Worm (Caenorhabditis elegans) whole organism, young adult: ENCODE results near the gene fbxc-54.
A peak's percentile ranks its signal among the peaks of the same experiment; 100 is the strongest.

ENCODE experiments used
- B0336.3 ChIP-seq: fragments of 200-800 bp; sonication (Bioruptor generic); IDR thresholded peaks from 2 replicates; pipeline ENCODE4 v1.3.6; 2022; ENCODE audit warnings: missing genetic modification characterization, missing compliant biosample characterization
- C17E4.6 ChIP-seq: fragments of 200-800 bp; sonication (Bioruptor generic); IDR thresholded peaks from 2 replicates; pipeline ENCODE4 v1.3.6; 2022; ENCODE audit warnings: missing genetic modification reagents, missing genetic modification characterization, missing compliant biosample characterization
- D2030.7 ChIP-seq: fragments of 200-800 bp; sonication (Bioruptor generic); IDR thresholded peaks from 2 replicates; pipeline ENCODE4 v1.3.6; 2022; ENCODE audit warnings: missing genetic modification reagents, missing genetic modification characterization, missing compliant biosample characterization
- F22D6.2 ChIP-seq: sonication (generic microtip); optimal IDR thresholded peaks from 2 replicates; lab custom pipeline; 2016; ENCODE audit warnings: mild to moderate bottlenecking, missing genetic modification characterization, missing compliant biosample characterization
- F23B12.7 ChIP-seq: sonication (generic microtip); optimal IDR thresholded peaks from 2 replicates; lab custom pipeline; 2017; ENCODE audit warnings: missing genetic modification characterization, mild to moderate bottlenecking, missing compliant biosample characterization, antibody characterized with exemption, moderate library complexity; ENCODE audit not compliant: insufficient read depth
- F33H1.4 ChIP-seq: fragments of 200-800 bp; sonication (Bioruptor generic); IDR thresholded peaks from 2 replicates; pipeline ENCODE4 v1.3.6; 2022; ENCODE audit warnings: missing genetic modification reagents, missing genetic modification characterization, missing compliant biosample characterization
- F37B4.10 ChIP-seq: fragments of 200-800 bp; sonication (Bioruptor generic); IDR thresholded peaks from 2 replicates; pipeline ENCODE4 v1.3.6; 2022; ENCODE audit warnings: missing genetic modification characterization, missing compliant biosample characterization
- F49E8.2 ChIP-seq: sonication (generic microtip); optimal IDR thresholded peaks from 3 replicates; lab custom pipeline; 2017; ENCODE audit warnings: missing genetic modification characterization, mild to moderate bottlenecking, missing compliant biosample characterization, antibody characterized with exemption, moderate library complexity; ENCODE audit not compliant: insufficient read depth
- Y53G8AR.9 ChIP-seq: fragments of 200-800 bp; sonication (Bioruptor generic); conservative IDR thresholded peaks from 2 replicates; pipeline ENCODE4 v1.3.6; 2022; ENCODE audit warnings: missing genetic modification reagents, missing genetic modification characterization, missing compliant biosample characterization
- Y79H2A.3 ChIP-seq: fragments of 200-800 bp; sonication (Bioruptor generic); conservative IDR thresholded peaks from 2 replicates; pipeline ENCODE4 v1.3.6; 2022; ENCODE audit warnings: missing genetic modification reagents, missing genetic modification characterization, missing compliant biosample characterization
- ama-1 ChIP-seq, 3 experiments: fragments of 150-350 bp in 1 of 3; sonication (generic microtip) in 2 of 3; optimal IDR thresholded peaks; 2 replicates each; lab custom pipeline; 2014 to 2018; ENCODE audit warnings: missing biosample characterization in 2 of 3, missing genetic modification characterization in 2 of 3, missing genetic modification reagents in 2 of 3
- aptf-2 ChIP-seq: fragments of 200-800 bp; sonication (Bioruptor generic); conservative IDR thresholded peaks from 2 replicates; pipeline ENCODE4 v1.3.6; 2022; ENCODE audit warnings: missing genetic modification reagents, missing genetic modification characterization, missing compliant biosample characterization
- aptf-3 ChIP-seq: fragments of 200-800 bp; sonication (Bioruptor generic); IDR thresholded peaks from 2 replicates; pipeline ENCODE4 v1.3.6; 2022; ENCODE audit warnings: missing genetic modification characterization, missing compliant biosample characterization
- athp-1 ChIP-seq: sonication (generic microtip); optimal IDR thresholded peaks from 2 replicates; lab custom pipeline; 2017; ENCODE audit warnings: mild to moderate bottlenecking, missing genetic modification characterization, missing compliant biosample characterization
- ceh-40 ChIP-seq: fragments of 200-800 bp; sonication (Bioruptor generic); IDR thresholded peaks from 2 replicates; pipeline ENCODE4 v1.3.6; 2022; ENCODE audit warnings: missing genetic modification characterization, missing compliant biosample characterization
- efl-1 ChIP-seq: fragments of 150-350 bp; optimal IDR thresholded peaks from 2 replicates; lab custom pipeline; 2014; ENCODE audit warnings: missing biosample characterization, missing genetic modification reagents, missing genetic modification characterization
- ets-4 ChIP-seq: fragments of 200-800 bp; sonication (Bioruptor generic); optimal IDR thresholded peaks from 2 replicates; lab custom pipeline; 2018; ENCODE audit warnings: mild to moderate bottlenecking, missing genetic modification characterization, missing compliant biosample characterization
- hmg-20 ChIP-seq: fragments of 200-800 bp; sonication (Bioruptor generic); IDR thresholded peaks from 2 replicates; pipeline ENCODE4 v1.3.6; 2022; ENCODE audit warnings: missing genetic modification reagents, missing genetic modification characterization, missing compliant biosample characterization
- hrde-1 ChIP-seq: sonication (generic microtip); optimal IDR thresholded peaks from 2 replicates; lab custom pipeline; 2016; ENCODE audit warnings: missing genetic modification characterization, mild to moderate bottlenecking, missing compliant biosample characterization, moderate library complexity, missing genotype, missing genetic modification reagents, borderline replicate concordance
- hsf-1 ChIP-seq: fragments of 200-800 bp; sonication (Bioruptor generic); IDR thresholded peaks from 2 replicates; pipeline ENCODE4 v1.3.6; 2022; ENCODE audit warnings: missing genetic modification reagents, missing genetic modification characterization, missing compliant biosample characterization
- madf-3 ChIP-seq: fragments of 200-800 bp; sonication (Bioruptor generic); IDR thresholded peaks from 2 replicates; pipeline ENCODE4 v1.3.6; 2022; ENCODE audit warnings: missing genetic modification reagents, missing genetic modification characterization, missing compliant biosample characterization
- madf-6 ChIP-seq: fragments of 200-800 bp; sonication (Bioruptor generic); IDR thresholded peaks from 2 replicates; pipeline ENCODE4 v1.3.6; 2022; ENCODE audit warnings: missing genetic modification reagents, missing genetic modification characterization, missing compliant biosample characterization
- mel-28 ChIP-seq: sonication (generic microtip); optimal IDR thresholded peaks from 2 replicates; lab custom pipeline; 2016; ENCODE audit warnings: borderline replicate concordance, mild to moderate bottlenecking, missing genetic modification characterization, missing compliant biosample characterization
- mxl-1 ChIP-seq: sonication (generic microtip); optimal IDR thresholded peaks from 2 replicates; lab custom pipeline; 2016; ENCODE audit warnings: missing genetic modification characterization, missing compliant biosample characterization
- nhr-179 ChIP-seq: sonication (generic microtip); optimal IDR thresholded peaks from 2 replicates; lab custom pipeline; 2016; ENCODE audit warnings: mild to moderate bottlenecking, missing genetic modification characterization, missing compliant biosample characterization
- nhr-90 ChIP-seq: sonication (generic microtip); optimal IDR thresholded peaks from 2 replicates; lab custom pipeline; 2016; ENCODE audit warnings: missing genotype, mild to moderate bottlenecking, missing genetic modification characterization, missing compliant biosample characterization
- pbrm-1 ChIP-seq: fragments of 200-800 bp; sonication (Bioruptor generic); IDR thresholded peaks from 2 replicates; pipeline ENCODE4 v1.3.6; 2022; ENCODE audit warnings: missing genetic modification reagents, missing genetic modification characterization, missing compliant biosample characterization
- rcor-1 ChIP-seq: fragments of 200-800 bp; sonication (Bioruptor generic); IDR thresholded peaks from 2 replicates; pipeline ENCODE4 v1.3.6; 2022; ENCODE audit warnings: missing genetic modification reagents, missing genetic modification characterization, missing compliant biosample characterization
- rec-8 ChIP-seq, 2 experiments: sonication (generic microtip); optimal IDR thresholded peaks; 2 replicates each; lab custom pipeline; 2016; ENCODE audit warnings: mild to moderate bottlenecking in 2 of 2, missing genetic modification characterization in 2 of 2, missing genetic modification reagents in 2 of 2, missing genotype in 2 of 2, missing biosample characterization in 1 of 2, missing compliant biosample characterization in 1 of 2, moderate library complexity in 1 of 2
- repo-1 ChIP-seq: sonication (generic microtip); optimal IDR thresholded peaks from 2 replicates; lab custom pipeline; 2017; ENCODE audit warnings: mild to moderate bottlenecking, missing genetic modification characterization, missing compliant biosample characterization
- snpc-1.3 ChIP-seq: sonication (generic microtip); optimal IDR thresholded peaks from 2 replicates; lab custom pipeline; 2017; ENCODE audit warnings: missing genetic modification characterization, mild to moderate bottlenecking, missing compliant biosample characterization, antibody characterized with exemption, moderate library complexity, missing genotype, missing genetic modification reagents; ENCODE audit not compliant: insufficient read depth
- tbp1 ChIP-seq: fragments of 200-800 bp; sonication (Bioruptor generic); optimal IDR thresholded peaks from 2 replicates; lab custom pipeline; 2018; ENCODE audit warnings: mild to moderate bottlenecking, missing genetic modification characterization, missing compliant biosample characterization
- tlf-1 ChIP-seq: fragments of 200-800 bp; sonication (Bioruptor generic); optimal IDR thresholded peaks from 2 replicates; lab custom pipeline; 2018; ENCODE audit warnings: mild to moderate bottlenecking, missing genetic modification characterization, missing compliant biosample characterization
- unc-130 ChIP-seq: sonication (generic microtip); optimal IDR thresholded peaks from 2 replicates; lab custom pipeline; 2016; ENCODE audit warnings: missing genetic modification reagents, missing genetic modification characterization, missing compliant biosample characterization
- zim-3 ChIP-seq: sonication (generic microtip); optimal IDR thresholded peaks from 2 replicates; lab custom pipeline; 2017; ENCODE audit warnings: mild to moderate bottlenecking, missing genetic modification characterization, moderate library complexity, missing compliant biosample characterization
- ztf-22 ChIP-seq: fragments of 200-800 bp; sonication (Bioruptor generic); optimal IDR thresholded peaks from 2 replicates; lab custom pipeline; 2018; ENCODE audit warnings: mild to moderate bottlenecking, missing genetic modification characterization, moderate library complexity, missing compliant biosample characterization
- ztf-28 ChIP-seq: fragments of 200-800 bp; sonication (Bioruptor generic); IDR thresholded peaks from 2 replicates; pipeline ENCODE4 v1.3.6; 2022; ENCODE audit warnings: missing genetic modification reagents, missing genetic modification characterization, missing compliant biosample characterization

The fbxc-54 gene

ce11 chrII:39437-39836 is 7.9 kb downstream of the fbxc-54 start, which contains the start of gene spp-24:
Gene spp-24 (minus strand): TSS chrII:39537.
- TF ChIP-seq C17E4.6 (GFP tag; lab: Robert Waterston, UW) (no peak), ets-4 (GFP tag; lab: Kevin White, UChicago) (no peak), hrde-1 (no peak), ceh-40 (GFP tag; lab: Robert Waterston, UW) (no peak), zim-3 (tag; lab: Kevin White, UChicago) (no peak), Y79H2A.3 (GFP tag; lab: Robert Waterston, UW) (no peak), nhr-179 (tag; lab: Kevin White, UChicago) (no peak), F22D6.2 (tag; lab: Kevin White, UChicago) (no peak), madf-3 (no peak), Y53G8AR.9 (GFP tag; lab: Robert Waterston, UW) (no peak), aptf-3 (no peak), ztf-28 (GFP tag; lab: Robert Waterston, UW) (no peak), ztf-22 (no peak)

- TF ChIP-seq rec-8 (tag; optimal IDR thresholded peaks at IDR 0.05; lab: Kevin White, UChicago) (peak in 1 of 2 experiments; percentile 14), F33H1.4 (GFP tag; lab: Robert Waterston, UW) (no peak), D2030.7 (0 out of 2 replicates have a peak, but pooled peaks have one; percentile 21), mxl-1 (tag; lab: Kevin White, UChicago) (no peak), snpc-1.3 (tag; lab: Kevin White, UChicago) (peak; percentile 11), hsf-1 (GFP tag; lab: Robert Waterston, UW) (0 out of 2 replicates have a peak, but pooled peaks have one; percentile 6), ama-1 (optimal IDR thresholded peaks at IDR 0.05; lab: Kevin White, UChicago) (no peak), ama-1 (GFP tag; optimal IDR thresholded peaks at IDR 0.05; lab: Kevin White, UChicago) (peak in 1 of 2 experiments; percentile 31), repo-1 (tag; lab: Kevin White, UChicago) (peak; percentile 48), F37B4.10 (no peak), pbrm-1 (GFP tag; lab: Robert Waterston, UW) (peak; percentile 55; the same call in 1 of the 2 replicates), F23B12.7 (tag; lab: Kevin White, UChicago) (no peak), B0336.3 (GFP tag; lab: Robert Waterston, UW) (peak; percentile 73), unc-130 (GFP tag; lab: Kevin White, UChicago) (no peak), tbp1 (GFP tag; lab: Kevin White, UChicago) (peak; percentile 16), aptf-2 (GFP tag; lab: Robert Waterston, UW) (no peak), athp-1 (tag; lab: Kevin White, UChicago) (no peak), madf-6 (GFP tag; lab: Robert Waterston, UW) (no peak; the same call in 1 of the 2 replicates), mel-28 (tag; lab: Kevin White, UChicago) (no peak), tlf-1 (GFP tag; lab: Kevin White, UChicago) (peak; percentile 34), hmg-20 (GFP tag; lab: Robert Waterston, UW) (no peak), nhr-90 (tag; lab: Kevin White, UChicago) (no peak), efl-1 (GFP tag; lab: Kevin White, UChicago) (peak; percentile 4), F49E8.2 (peak; percentile 44), rcor-1 (GFP tag; lab: Robert Waterston, UW) (no peak)
Measured at ce11 chrII:41914-42313, 10.4 kb downstream of the fbxc-54 start, which contains the start of gene F23F1.10. Gene F23F1.10 (minus strand): TSS chrII:41982.
